Worm (Caenorhabditis elegans) whole organism, L3 larva: Measurements from ENCODE around the gene F23D12.3.
A peak's percentile ranks its signal among the peaks of the same experiment; 100 is the strongest.

ENCODE experiments used
- R02D3.7 ChIP-seq: fragments of 150-350 bp; optimal IDR thresholded peaks from 2 replicates; lab custom pipeline; 2014; ENCODE audit warnings: missing biosample characterization, missing genetic modification characterization
- ZK546.5 ChIP-seq: sonication (generic microtip); optimal IDR thresholded peaks from 2 replicates; lab custom pipeline; 2017; ENCODE audit warnings: missing biosample characterization, missing genetic modification characterization
- ama-1 ChIP-seq: fragments of 150-350 bp; optimal IDR thresholded peaks from 2 replicates; lab custom pipeline; 2018
- ceh-82 ChIP-seq: fragments of 150-350 bp; optimal IDR thresholded peaks from 2 replicates; lab custom pipeline; 2014; ENCODE audit warnings: missing biosample characterization, missing genetic modification characterization
- daf-12 ChIP-seq: fragments of 150-350 bp; optimal IDR thresholded peaks from 2 replicates; lab custom pipeline; 2014; ENCODE audit warnings: missing biosample characterization, missing genetic modification reagents, missing genetic modification characterization
- egl-5 ChIP-seq: fragments of 150-350 bp; optimal IDR thresholded peaks from 2 replicates; lab custom pipeline; 2017; ENCODE audit warnings: missing biosample characterization, missing genetic modification reagents, missing genetic modification characterization, inconsistent platforms
- elt-1 ChIP-seq: fragments of 150-350 bp; optimal IDR thresholded peaks from 2 replicates; lab custom pipeline; 2014; ENCODE audit warnings: missing biosample characterization, missing genetic modification characterization
- hmg-11 ChIP-seq: sonication (generic microtip); optimal IDR thresholded peaks from 2 replicates; lab custom pipeline; 2016; ENCODE audit warnings: missing genetic modification characterization, missing compliant biosample characterization
- lin-15B ChIP-seq: fragments of 150-350 bp; optimal IDR thresholded peaks from 2 replicates; lab custom pipeline; 2014; ENCODE audit warnings: missing biosample characterization, missing genetic modification characterization
- lin-39 ChIP-seq: fragments of 150-350 bp; optimal IDR thresholded peaks from 2 replicates; lab custom pipeline; 2018; ENCODE audit warnings: missing biosample characterization, missing genetic modification reagents, missing genetic modification characterization
- mdl-1 ChIP-seq: fragments of 150-350 bp; optimal IDR thresholded peaks from 2 replicates; lab custom pipeline; 2014; ENCODE audit warnings: missing biosample characterization, missing genetic modification characterization
- nfya-1 ChIP-seq: sonication (generic microtip); optimal IDR thresholded peaks from 2 replicates; lab custom pipeline; 2017; ENCODE audit warnings: missing genetic modification characterization, mild to moderate bottlenecking, missing compliant biosample characterization, antibody characterized with exemption, moderate library complexity; ENCODE audit not compliant: insufficient read depth
- nhr-25 ChIP-seq: sonication (generic microtip); optimal IDR thresholded peaks from 2 replicates; lab custom pipeline; 2017; ENCODE audit warnings: missing biosample characterization, missing genetic modification characterization
- nhr-28 ChIP-seq: fragments of 150-350 bp; optimal IDR thresholded peaks from 2 replicates; lab custom pipeline; 2014; ENCODE audit warnings: missing biosample characterization, missing genetic modification characterization
- nhr-76 ChIP-seq: fragments of 150-350 bp; sonication (generic microtip); optimal IDR thresholded peaks from 5 replicates; lab custom pipeline; 2014; ENCODE audit warnings: missing biosample characterization, missing genetic modification characterization
- pha-4 ChIP-seq: fragments of 150-350 bp; optimal IDR thresholded peaks from 2 replicates; lab custom pipeline; 2014; ENCODE audit warnings: missing biosample characterization, missing genetic modification reagents, missing genetic modification characterization
- skn-1 ChIP-seq: fragments of 150-350 bp; optimal IDR thresholded peaks from 2 replicates; lab custom pipeline; 2014; ENCODE audit warnings: missing biosample characterization, missing genetic modification characterization
- unc-62 ChIP-seq: fragments of 150-350 bp; sonication (generic microtip); optimal IDR thresholded peaks from 4 replicates; lab custom pipeline; 2014; ENCODE audit warnings: missing biosample characterization, missing genetic modification reagents, missing genetic modification characterization
- ztf-4 ChIP-seq: fragments of 150-350 bp; optimal IDR thresholded peaks from 2 replicates; lab custom pipeline; 2014; ENCODE audit warnings: missing biosample characterization, missing genetic modification characterization

Gene F23D12.3

DNA sequence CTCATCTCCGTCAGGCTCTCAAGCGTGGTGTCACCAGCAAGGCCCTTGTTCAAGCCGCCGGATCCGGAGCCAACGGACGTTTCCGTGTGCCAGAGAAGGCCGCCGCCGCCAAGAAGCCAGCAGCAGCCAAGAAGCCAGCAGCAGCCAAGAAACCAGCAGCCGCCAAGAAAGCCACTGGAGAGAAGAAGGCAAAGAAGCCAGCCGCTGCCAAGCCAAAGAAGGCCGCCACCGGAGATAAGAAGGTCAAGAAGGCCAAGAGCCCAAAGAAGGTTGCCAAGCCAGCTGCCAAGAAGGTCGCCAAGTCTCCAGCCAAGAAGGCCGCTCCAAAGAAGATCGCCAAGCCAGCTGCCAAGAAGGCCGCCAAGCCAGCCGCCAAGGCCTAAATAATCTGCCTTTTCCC is 48.1 kb downstream of the F23D12.3 start:
- TF ChIP-seq R02D3.7 = no peak
- no peak for TF ChIP-seq egl-5 (tag; lab: Kevin White, UChicago)
- no peak for TF ChIP-seq nhr-76 (tag; lab: Kevin White, UChicago)
- TF ChIP-seq mdl-1 (tag; lab: Kevin White, UChicago) = no peak
- TF ChIP-seq daf-12 (tag; lab: Kevin White, UChicago) = no peak
- TF ChIP-seq ztf-4 (tag; lab: Kevin White, UChicago) = no peak
- TF ChIP-seq, all 47 proteins: peak for 0

DNA sequence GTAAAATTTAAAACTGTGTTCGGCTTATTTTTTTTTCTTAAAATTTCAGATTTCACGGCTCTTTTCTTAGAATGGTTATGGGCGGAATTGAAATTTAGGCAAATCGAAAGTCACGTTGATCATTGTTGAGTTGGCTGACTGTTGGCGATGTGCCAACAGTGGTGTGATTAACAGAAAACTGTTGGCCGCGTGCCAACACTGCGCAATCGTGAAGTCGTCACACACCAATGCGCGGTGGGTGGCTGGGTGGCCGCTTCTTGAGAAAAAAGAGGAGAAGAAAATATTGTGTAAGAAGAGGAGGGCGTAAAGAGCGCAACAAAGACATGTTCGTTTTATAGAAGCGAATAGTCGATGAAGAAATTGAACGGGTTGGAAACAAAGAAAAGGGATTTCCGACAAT is 48.7 kb downstream of the F23D12.3 start:
- TF ChIP-seq elt-1 (tag; lab: Kevin White, UChicago) (peak; percentile 39), nfya-1 (peak; percentile 31), skn-1 (tag; lab: Kevin White, UChicago) (no peak), lin-39 (tag; lab: Kevin White, UChicago) (peak; percentile 7), nhr-25 (tag; lab: Kevin White, UChicago) (peak; percentile 5), ama-1 (lab: Kevin White, UChicago) (peak; percentile 63), hmg-11 (tag; lab: Kevin White, UChicago) (peak; percentile 41), lin-15B (no peak), ceh-82 (no peak), ZK546.5 (tag; lab: Kevin White, UChicago) (no peak), unc-62 (GFP tag; lab: Kevin White, UChicago) (no peak), pha-4 (tag; lab: Kevin White, UChicago) (peak; percentile 18), daf-12 (tag; lab: Kevin White, UChicago) (no peak)

ce11 chrX:14492441-14492840 is 50.0 kb downstream of the F23D12.3 start:
- TF ChIP-seq nhr-28 (tag; lab: Kevin White, UChicago) = no peak
